Worm (Caenorhabditis elegans) whole organism, L4 larva: ENCODE measurements around the gene ech-3.

Experiments
- F26F4.8 ChIP-seq: fragments of 200-800 bp; sonication (Bioruptor generic); conservative IDR thresholded peaks from 2 replicates; pipeline ENCODE4 v1.3.6; 2022; ENCODE audit warnings: missing genetic modification characterization, missing compliant biosample characterization
- F49E8.2 ChIP-seq: sonication (generic microtip); optimal IDR thresholded peaks from 2 replicates; lab custom pipeline; 2016; ENCODE audit warnings: missing compliant biosample characterization, mild to moderate bottlenecking, missing genetic modification characterization, borderline replicate concordance
- R02D3.7 ChIP-seq: fragments of 150-350 bp; sonication (generic microtip); optimal IDR thresholded peaks from 3 replicates; lab custom pipeline; 2014; ENCODE audit warnings: missing biosample characterization, missing genetic modification characterization
- ZK337.2 ChIP-seq: fragments of 200-800 bp; sonication (Bioruptor generic); IDR thresholded peaks from 2 replicates; pipeline ENCODE4 v1.3.6; 2022; ENCODE audit warnings: missing genetic modification reagents, missing genetic modification characterization, missing compliant biosample characterization
- ZK546.5 ChIP-seq, 2 experiments: sonication (generic microtip); optimal IDR thresholded peaks; 2 replicates each; lab custom pipeline; 2017; ENCODE audit warnings: missing biosample characterization in 2 of 2, missing genetic modification characterization in 2 of 2
- ama-1 ChIP-seq: fragments of 150-350 bp; optimal IDR thresholded peaks from 2 replicates; lab custom pipeline; 2014; ENCODE audit warnings: inconsistent platforms, mixed read lengths
- attf-4 ChIP-seq: sonication (generic microtip); optimal IDR thresholded peaks from 3 replicates; lab custom pipeline; 2017; ENCODE audit warnings: missing biosample characterization, missing genetic modification characterization
- ceh-32 ChIP-seq: sonication (generic microtip); optimal IDR thresholded peaks from 2 replicates; lab custom pipeline; 2016; ENCODE audit warnings: mild to moderate bottlenecking, missing genetic modification characterization, missing compliant biosample characterization; ENCODE audit not compliant: poor library complexity
- ceh-62 ChIP-seq: sonication (generic microtip); optimal IDR thresholded peaks from 2 replicates; lab custom pipeline; 2017; ENCODE audit warnings: missing biosample characterization, missing genetic modification characterization
- ces-1 ChIP-seq: fragments of 150-350 bp; sonication (generic microtip); optimal IDR thresholded peaks from 4 replicates; lab custom pipeline; 2014; ENCODE audit warnings: missing biosample characterization, missing genetic modification reagents, missing genetic modification characterization
- daf-16 ChIP-seq, 3 experiments: sonication (generic microtip); optimal IDR thresholded peaks; 2 replicates each; lab custom pipeline; 2016 to 2017; ENCODE audit warnings: missing genetic modification characterization in 3 of 3, missing genetic modification reagents in 3 of 3, mild to moderate bottlenecking in 2 of 3, missing compliant biosample characterization in 2 of 3, missing biosample characterization in 1 of 3, moderate library complexity in 1 of 3
- daf-19 ChIP-seq: fragments of 200-800 bp; sonication (Bioruptor generic); conservative IDR thresholded peaks from 2 replicates; pipeline ENCODE4 v1.3.6; 2022; ENCODE audit warnings: missing genetic modification characterization, missing compliant biosample characterization
- dmd-9 ChIP-seq: fragments of 200-800 bp; sonication (Bioruptor generic); IDR thresholded peaks from 2 replicates; pipeline ENCODE4 v1.3.6; 2022; ENCODE audit warnings: missing genetic modification reagents, missing genetic modification characterization, missing compliant biosample characterization
- dpl-1 ChIP-seq: fragments of 150-350 bp; optimal IDR thresholded peaks from 2 replicates; lab custom pipeline; 2014; ENCODE audit warnings: missing biosample characterization, missing genetic modification reagents, missing genetic modification characterization
- dve-1 ChIP-seq: sonication (generic microtip); optimal IDR thresholded peaks from 2 replicates; lab custom pipeline; 2017; ENCODE audit warnings: antibody characterized with exemption, mild to moderate bottlenecking, missing genetic modification characterization, missing compliant biosample characterization; ENCODE audit not compliant: insufficient read depth
- egl-27 ChIP-seq: sonication (generic microtip); optimal IDR thresholded peaks from 3 replicates; lab custom pipeline; 2017; ENCODE audit warnings: missing biosample characterization, missing genetic modification reagents, missing genetic modification characterization
- fkh-10 ChIP-seq: fragments of 150-350 bp; optimal IDR thresholded peaks from 2 replicates; lab custom pipeline; 2014; ENCODE audit warnings: missing biosample characterization, missing genetic modification reagents, missing genetic modification characterization
- hlh-11 ChIP-seq: fragments of 200-800 bp; sonication (Bioruptor generic); optimal IDR thresholded peaks from 2 replicates; lab custom pipeline; 2018; ENCODE audit warnings: mild to moderate bottlenecking, missing genetic modification characterization, missing compliant biosample characterization
- hlh-30 ChIP-seq: sonication (generic microtip); optimal IDR thresholded peaks from 2 replicates; lab custom pipeline; 2017; ENCODE audit warnings: antibody characterized with exemption, mild to moderate bottlenecking, missing genetic modification characterization, missing compliant biosample characterization; ENCODE audit not compliant: insufficient read depth
- lin-38 ChIP-seq: fragments of 200-800 bp; sonication (Bioruptor generic); IDR thresholded peaks from 2 replicates; pipeline ENCODE4 v1.3.6; 2022; ENCODE audit warnings: missing genetic modification reagents, missing genetic modification characterization, missing compliant biosample characterization
- lin-39 ChIP-seq: fragments of 150-350 bp; optimal IDR thresholded peaks from 2 replicates; lab custom pipeline; 2014; ENCODE audit warnings: missing biosample characterization, missing genetic modification reagents, missing genetic modification characterization
- lir-3 ChIP-seq: sonication (generic microtip); optimal IDR thresholded peaks from 2 replicates; lab custom pipeline; 2016; ENCODE audit warnings: mild to moderate bottlenecking, missing genetic modification characterization, missing compliant biosample characterization
- lsy-2 ChIP-seq, 2 experiments: fragments of 150-350 bp in 1 of 2; sonication (generic microtip) in 1 of 2; optimal IDR thresholded peaks; 2 replicates each; lab custom pipeline; 2014 to 2017; ENCODE audit warnings: missing biosample characterization in 2 of 2, missing genetic modification characterization in 2 of 2
- madf-5 ChIP-seq, 2 experiments: fragments of 200-800 bp; sonication (Bioruptor generic); IDR thresholded peaks; 2 replicates each; pipeline ENCODE4 v1.3.6; 2022; ENCODE audit warnings: missing compliant biosample characterization in 2 of 2, missing genetic modification characterization in 2 of 2
- mep-1 ChIP-seq: fragments of 150-350 bp; sonication (generic microtip); optimal IDR thresholded peaks from 3 replicates; lab custom pipeline; 2014; ENCODE audit warnings: missing biosample characterization, missing genetic modification characterization
- mes-2 ChIP-seq: sonication (generic microtip); optimal IDR thresholded peaks from 2 replicates; lab custom pipeline; 2016; ENCODE audit warnings: missing genotype, mild to moderate bottlenecking, missing genetic modification characterization, missing compliant biosample characterization; ENCODE audit not compliant: poor library complexity, severe bottlenecking
- mxl-3 ChIP-seq: fragments of 200-800 bp; sonication (Bioruptor generic); optimal IDR thresholded peaks from 2 replicates; lab custom pipeline; 2018; ENCODE audit warnings: mild to moderate bottlenecking, missing genetic modification characterization, missing compliant biosample characterization
- nhr-102 ChIP-seq: sonication (generic microtip); optimal IDR thresholded peaks from 2 replicates; lab custom pipeline; 2016; ENCODE audit warnings: mild to moderate bottlenecking, missing genetic modification characterization, moderate library complexity, missing compliant biosample characterization
- nhr-111 ChIP-seq: fragments of 200-800 bp; sonication (Bioruptor generic); optimal IDR thresholded peaks from 2 replicates; lab custom pipeline; 2018; ENCODE audit warnings: mild to moderate bottlenecking, missing genetic modification characterization, missing compliant biosample characterization
- nhr-28 ChIP-seq: fragments of 150-350 bp; optimal IDR thresholded peaks from 2 replicates; lab custom pipeline; 2014; ENCODE audit warnings: missing biosample characterization, missing genetic modification characterization
- nhr-41 ChIP-seq: fragments of 200-800 bp; sonication (Bioruptor generic); IDR thresholded peaks from 2 replicates; pipeline ENCODE4 v1.3.6; 2022; ENCODE audit warnings: missing genetic modification reagents, missing genetic modification characterization, missing compliant biosample characterization
- nhr-42 ChIP-seq: fragments of 200-800 bp; sonication (Bioruptor generic); IDR thresholded peaks from 2 replicates; pipeline ENCODE4 v1.3.6; 2022; ENCODE audit warnings: missing genetic modification characterization, missing compliant biosample characterization
- nhr-48 ChIP-seq: sonication (generic microtip); optimal IDR thresholded peaks from 2 replicates; lab custom pipeline; 2016; ENCODE audit warnings: mild to moderate bottlenecking, missing genetic modification characterization, missing compliant biosample characterization
- nhr-6 ChIP-seq: fragments of 150-350 bp; optimal IDR thresholded peaks from 2 replicates; lab custom pipeline; 2014; ENCODE audit warnings: missing biosample characterization, missing genetic modification characterization
- nhr-77 ChIP-seq: fragments of 150-350 bp; optimal IDR thresholded peaks from 2 replicates; lab custom pipeline; 2014; ENCODE audit warnings: missing biosample characterization, missing genetic modification characterization
- pha-4 ChIP-seq, 2 experiments: fragments of 150-350 bp in 1 of 2; fragments of 200-800 bp in 1 of 2; sonication (Bioruptor generic) in 1 of 2; IDR thresholded peaks in 1 of 2; optimal IDR thresholded peaks in 1 of 2; 2 replicates each; pipeline versions ENCODE4 v1.3.6 to Lab custom; 2014 to 2022; ENCODE audit warnings: missing genetic modification characterization in 2 of 2, missing genetic modification reagents in 2 of 2, missing biosample characterization in 1 of 2, missing compliant biosample characterization in 1 of 2
- php-3 ChIP-seq: fragments of 200-800 bp; sonication (Bioruptor generic); IDR thresholded peaks from 2 replicates; pipeline ENCODE4 v1.3.6; 2022; ENCODE audit warnings: missing genetic modification reagents, missing genetic modification characterization, missing compliant biosample characterization
- pqm-1 ChIP-seq: sonication (generic microtip); optimal IDR thresholded peaks from 2 replicates; lab custom pipeline; 2017; ENCODE audit warnings: missing biosample characterization, missing genetic modification characterization
- skn-1 ChIP-seq: fragments of 150-350 bp; optimal IDR thresholded peaks from 2 replicates; lab custom pipeline; 2014; ENCODE audit warnings: missing biosample characterization, missing genetic modification characterization
- snpc-1.2 ChIP-seq: fragments of 200-800 bp; sonication (Bioruptor generic); IDR thresholded peaks from 2 replicates; pipeline ENCODE4 v1.3.6; 2022; ENCODE audit warnings: missing genetic modification reagents, missing genetic modification characterization, missing compliant biosample characterization
- tra-1 ChIP-seq: fragments of 200-800 bp; sonication (Bioruptor generic); IDR thresholded peaks from 2 replicates; pipeline ENCODE4 v1.3.6; 2022; ENCODE audit warnings: missing genetic modification reagents, missing genetic modification characterization, missing compliant biosample characterization
- unc-130 ChIP-seq: sonication (generic microtip); optimal IDR thresholded peaks from 2 replicates; lab custom pipeline; 2016; ENCODE audit warnings: missing genetic modification reagents, missing genetic modification characterization, missing compliant biosample characterization
- unc-39 ChIP-seq: sonication (generic microtip); optimal IDR thresholded peaks from 2 replicates; lab custom pipeline; 2017; ENCODE audit warnings: missing biosample characterization, missing genetic modification characterization
- zip-11 ChIP-seq: fragments of 200-800 bp; sonication (Bioruptor generic); IDR thresholded peaks from 2 replicates; pipeline ENCODE4 v1.3.6; 2022; ENCODE audit warnings: missing genetic modification characterization, missing compliant biosample characterization

The ech-3 gene

ce11 chrV:7983381-7984052 is 38.5 kb upstream of the ech-3 start, which contains the start of the genes natb-1 and abhd-12:
natb-1 (minus strand) TSS chrV:7983431.
abhd-12 (plus strand) TSS chrV:7983879.
- TF ChIP-seq dve-1 (tag; lab: Kevin White, UChicago) (peak; percentile 57), mxl-3 (GFP tag; lab: Kevin White, UChicago) (peak; percentile 11), zip-11 (GFP tag; lab: Robert Waterston, UW) (no peak), mep-1 (peak; percentile 41), dpl-1 (GFP tag; lab: Kevin White, UChicago) (peak; percentile 21), hlh-30 (tag; lab: Kevin White, UChicago) (peak; percentile 95), hlh-11 (tag; lab: Kevin White, UChicago) (peak; percentile 45), egl-27 (no peak), attf-4 (tag; lab: Kevin White, UChicago) (no peak), lin-38 (GFP tag; lab: Robert Waterston, UW) (no peak), daf-16 (GFP tag; optimal IDR thresholded peaks at IDR 0.05; lab: Kevin White, UChicago) (no peak), daf-16 (tag; optimal IDR thresholded peaks at IDR 0.05; lab: Kevin White, UChicago) (peak; percentile 56), nhr-28 (peak; percentile 40), lsy-2 (tag; optimal IDR thresholded peaks at IDR 0.05; lab: Kevin White, UChicago) (peak; percentile 39 to 96), mes-2 (tag; lab: Kevin White, UChicago) (peak; percentile 46), pha-4 (GFP tag; IDR thresholded peaks at IDR 0.05; lab: Robert Waterston, UW) (no peak), pha-4 (tag; optimal IDR thresholded peaks at IDR 0.05; lab: Kevin White, UChicago) (peak; percentile 92), nhr-77 (peak; percentile 50)

- TF ChIP-seq dmd-9 (GFP tag; lab: Robert Waterston, UW) = no peak
- TF ChIP-seq F26F4.8 (GFP tag; lab: Robert Waterston, UW) = no peak
- TF ChIP-seq pha-4 (GFP tag; IDR thresholded peaks at IDR 0.05; lab: Robert Waterston, UW) = no peak
- no peak for TF ChIP-seq pha-4 (tag; optimal IDR thresholded peaks at IDR 0.05; lab: Kevin White, UChicago)
- no peak for TF ChIP-seq nhr-42 (GFP tag; lab: Robert Waterston, UW)
- no peak for TF ChIP-seq nhr-102 (tag; lab: Kevin White, UChicago)
- no peak for TF ChIP-seq unc-130 (GFP tag; lab: Kevin White, UChicago)
- no peak for TF ChIP-seq lsy-2 (tag; optimal IDR thresholded peaks at IDR 0.05; lab: Kevin White, UChicago)
- TF ChIP-seq fkh-10 (GFP tag; lab: Kevin White, UChicago) = no peak
- TF ChIP-seq R02D3.7 (tag; lab: Kevin White, UChicago) = no peak
- no peak for TF ChIP-seq tra-1 (GFP tag; lab: Robert Waterston, UW)
- no peak for TF ChIP-seq pqm-1 (tag; lab: Kevin White, UChicago)
- no peak for TF ChIP-seq ama-1 (lab: Kevin White, UChicago)
- no peak for TF ChIP-seq nhr-48 (tag; lab: Kevin White, UChicago)
- no peak for TF ChIP-seq ceh-32 (tag; lab: Kevin White, UChicago)
- TF ChIP-seq ZK546.5 (tag; optimal IDR thresholded peaks at IDR 0.05; lab: Kevin White, UChicago) = no peak
- no peak for TF ChIP-seq php-3 (GFP tag; lab: Robert Waterston, UW)
- no peak for TF ChIP-seq unc-39
- no peak for TF ChIP-seq ceh-62
- no peak for TF ChIP-seq madf-5 (GFP tag; IDR thresholded peaks at IDR 0.05; lab: Robert Waterston, UW)
- TF ChIP-seq nhr-41 = no peak
Observed at ce11 chrV:7985860-7986259, 36.2 kb upstream of the ech-3 start, which contains the start of gene Y97E10AL.1. Y97E10AL.1 (plus strand) TSS chrV:7986160.

ce11 chrV:7994570-7994969 is 27.4 kb upstream of the ech-3 start, which contains the start of gene ceh-76:
ceh-76 (minus strand) TSS chrV:7994670.
- TF ChIP-seq mxl-3 (GFP tag; lab: Kevin White, UChicago) (no peak), skn-1 (tag; lab: Kevin White, UChicago) (no peak), snpc-1.2 (GFP tag; lab: Robert Waterston, UW) (no peak), ZK546.5 (tag; optimal IDR thresholded peaks at IDR 0.05; lab: Kevin White, UChicago) (no peak), nhr-6 (no peak), F49E8.2 (tag; lab: Kevin White, UChicago) (no peak), unc-39 (no peak), lin-39 (tag; lab: Kevin White, UChicago) (no peak), ZK337.2 (GFP tag; lab: Robert Waterston, UW) (no peak), lir-3 (tag; lab: Kevin White, UChicago) (no peak), nhr-111 (no peak), ces-1 (GFP tag; lab: Kevin White, UChicago) (no peak), daf-19 (GFP tag; lab: Robert Waterston, UW) (no peak)
